Fruit fly (Drosophila melanogaster): ENCODE data around the gene Csk.

Csk gene

DNA sequence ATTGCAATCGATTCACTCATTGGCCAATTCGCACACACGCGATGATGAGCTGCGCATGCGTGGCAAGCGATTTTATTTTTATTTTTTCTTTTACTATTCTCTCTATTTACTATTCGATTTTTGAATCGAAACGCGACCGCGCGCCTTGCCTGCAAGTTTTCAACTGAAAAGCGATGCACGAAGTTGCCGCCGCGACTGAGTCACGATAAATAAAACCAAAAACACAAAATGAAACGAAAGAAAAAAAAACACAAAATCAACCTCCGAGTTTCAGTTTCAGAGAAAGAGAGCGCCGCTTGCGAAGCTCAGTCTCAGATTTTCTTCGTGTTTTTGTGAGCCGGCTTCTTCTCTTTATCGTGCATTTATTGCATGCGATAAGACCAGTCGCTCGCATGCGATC is 3.7 kb downstream of the Csk start:
- TF ChIP-seq Snoo (tag; optimal IDR thresholded peaks at IDR 0.05) = peak; percentile 38
- peak; percentile 23 for TF ChIP-seq CG8301 (tag; optimal IDR thresholded peaks at IDR 0.05)
- peak; percentile 90 for TF ChIP-seq CG12605 (GFP tag; IDR thresholded peaks at IDR 0.05)
- no peak for TF ChIP-seq D1 (tag; optimal IDR thresholded peaks at IDR 0.05)
- TF ChIP-seq EcR (GFP tag; optimal IDR thresholded peaks at IDR 0.05) = peak; percentile 49
- TF ChIP-seq rn (GFP tag; IDR thresholded peaks at IDR 0.05) = 0 out of 2 replicates have a peak, but pooled peaks have one; percentile 25
- TF ChIP-seq CG9948 (tag; optimal IDR thresholded peaks at IDR 0.05) = peak; percentile 32
- peak; percentile 80; the same call in 1 of the 2 replicates for TF ChIP-seq Ets98B (GFP tag; IDR thresholded peaks at IDR 0.05)
- TF ChIP-seq CG15710 (tag; optimal IDR thresholded peaks at IDR 0.05) = peak; percentile 70
- no peak for TF ChIP-seq CG10348 (GFP tag; IDR thresholded peaks at IDR 0.05)
- TF ChIP-seq CG4496 (GFP tag; IDR thresholded peaks at IDR 0.05) = peak; percentile 82
- TF ChIP-seq CG14655 (GFP tag; optimal IDR thresholded peaks at IDR 0.05) = no peak
- TF ChIP-seq gl (tag; optimal IDR thresholded peaks at IDR 0.05) = peak; percentile 96
- peak; percentile 66 for TF ChIP-seq CG34367 (tag; optimal IDR thresholded peaks at IDR 0.05)
- peak; percentile 67 for TF ChIP-seq Pif1B (GFP tag; optimal IDR thresholded peaks at IDR 0.05)
- peak; percentile 62 for TF ChIP-seq CG32121 (GFP tag; IDR thresholded peaks at IDR 0.05)
- TF ChIP-seq fd96Ca (GFP tag; IDR thresholded peaks at IDR 0.05) = peak; percentile 78
- peak; percentile 74 for TF ChIP-seq Pif1A (GFP tag; optimal IDR thresholded peaks at IDR 0.05)
- peak; percentile 70 for TF ChIP-seq CG8159 (tag; optimal IDR thresholded peaks at IDR 0.05)
- peak; percentile 78 for TF ChIP-seq CG17806 (tag; optimal IDR thresholded peaks at IDR 0.05)
- TF ChIP-seq CG13204 (GFP tag; optimal IDR thresholded peaks at IDR 0.05) = peak; percentile 90

DNA sequence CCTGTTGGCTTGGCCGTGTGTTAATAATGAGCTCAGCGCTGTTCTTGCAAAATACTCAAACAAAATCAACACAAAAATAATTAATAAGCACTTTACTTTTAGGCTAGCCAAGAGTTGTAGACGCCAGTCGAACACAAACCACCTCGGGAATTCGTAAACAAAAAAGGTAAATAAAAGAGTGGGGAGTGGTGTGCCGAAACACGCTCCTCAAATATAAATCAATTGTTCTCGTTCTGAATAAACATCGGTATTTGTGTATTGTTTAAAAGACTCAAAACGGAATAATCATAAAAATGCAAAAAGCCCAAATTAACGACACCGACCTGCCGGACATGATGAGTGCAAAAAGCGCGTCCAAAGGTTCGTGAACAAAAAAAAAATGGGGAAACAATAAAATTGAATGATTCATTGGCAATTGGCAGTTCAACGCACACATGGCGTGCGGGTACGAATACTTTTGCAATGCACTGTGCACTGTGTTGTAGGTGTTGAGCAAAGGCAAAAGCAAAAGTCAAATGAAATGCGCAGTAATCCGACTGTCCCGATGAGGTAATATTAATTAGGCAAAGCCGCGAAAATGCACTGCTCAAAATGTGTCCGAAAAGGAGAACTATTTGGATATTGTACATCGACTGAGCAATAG is 10.4 kb downstream of the Csk start:
- TF ChIP-seq Pif1A (GFP tag; optimal IDR thresholded peaks at IDR 0.05) (no peak), D1 (tag; optimal IDR thresholded peaks at IDR 0.05) (no peak), CG4496 (GFP tag; IDR thresholded peaks at IDR 0.05) (no peak), CG15710 (tag; optimal IDR thresholded peaks at IDR 0.05) (no peak)

DNA sequence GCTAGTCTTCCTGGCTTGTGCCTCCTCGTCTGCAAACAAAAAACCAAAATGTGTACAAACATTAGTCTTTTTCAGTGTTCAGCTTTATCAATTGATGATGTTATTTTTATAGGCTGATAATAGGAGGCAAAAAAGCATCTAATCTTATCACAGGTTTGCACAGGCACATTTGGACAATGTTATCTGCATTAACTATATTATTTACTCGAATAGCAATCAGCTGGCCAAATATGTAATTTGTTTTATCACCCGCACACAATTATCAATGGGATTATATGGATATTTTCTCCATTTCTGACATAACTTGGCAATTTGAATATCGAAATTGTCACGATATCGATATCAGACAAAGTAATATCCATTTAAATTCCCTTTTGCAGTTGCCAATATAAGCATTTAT is 12.9 kb downstream of the Csk start:
- no peak for TF ChIP-seq CG13204 (GFP tag; optimal IDR thresholded peaks at IDR 0.05)
- TF ChIP-seq Ets98B (GFP tag; IDR thresholded peaks at IDR 0.05) = no peak
- TF ChIP-seq D1 (tag; optimal IDR thresholded peaks at IDR 0.05) = no peak
- no peak for TF ChIP-seq Pif1B (GFP tag; optimal IDR thresholded peaks at IDR 0.05)
- TF ChIP-seq CG32121 (GFP tag; IDR thresholded peaks at IDR 0.05) = no peak
- TF ChIP-seq CG8301 (tag; optimal IDR thresholded peaks at IDR 0.05) = no peak
- no peak for TF ChIP-seq CG14655 (GFP tag; optimal IDR thresholded peaks at IDR 0.05)
- no peak for TF ChIP-seq Pif1A (GFP tag; optimal IDR thresholded peaks at IDR 0.05)
- no peak for TF ChIP-seq CG4496 (GFP tag; IDR thresholded peaks at IDR 0.05)
- TF ChIP-seq CG10348 (GFP tag; IDR thresholded peaks at IDR 0.05) = no peak
- TF ChIP-seq CG12605 (GFP tag; IDR thresholded peaks at IDR 0.05) = no peak
- no peak for TF ChIP-seq CG17806 (tag; optimal IDR thresholded peaks at IDR 0.05)
- TF ChIP-seq CG9948 (tag; optimal IDR thresholded peaks at IDR 0.05) = no peak
- TF ChIP-seq CG8159 (tag; optimal IDR thresholded peaks at IDR 0.05) = no peak
- TF ChIP-seq EcR (GFP tag; optimal IDR thresholded peaks at IDR 0.05) = no peak

DNA sequence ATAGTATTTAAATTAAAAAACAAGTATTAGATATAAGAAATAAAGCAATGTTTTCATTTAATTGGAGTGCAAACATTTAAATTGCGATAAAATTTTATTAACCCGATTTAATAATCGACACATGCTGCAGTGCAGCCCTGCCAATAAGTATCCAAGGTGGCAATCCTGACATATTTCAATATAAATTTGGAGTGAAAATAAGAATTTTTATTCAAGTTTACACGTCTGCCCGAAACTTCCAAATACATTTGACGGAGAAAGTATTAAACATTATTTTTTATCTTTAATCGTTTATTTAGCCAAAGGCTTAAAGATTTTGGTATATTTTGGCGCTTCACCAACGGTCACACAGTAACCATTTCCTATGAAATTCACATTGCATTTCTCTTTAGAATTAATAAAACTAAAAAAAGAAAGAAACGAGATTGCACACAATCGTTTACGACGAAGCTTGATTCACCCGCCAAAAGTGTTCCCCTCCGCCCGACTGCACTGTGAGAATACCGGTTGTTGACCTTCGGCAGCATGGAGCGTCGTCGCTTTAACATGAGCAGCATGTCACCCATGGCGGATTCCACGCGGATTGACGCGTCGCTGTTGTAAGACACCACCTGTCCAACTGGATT is 22.0 kb downstream of the Csk start, which contains the start of gene CG14712:
Gene CG14712, plus strand, starts transcription at position 344 of the 626 bp plus-strand sequence.
- TF ChIP-seq rn (GFP tag; IDR thresholded peaks at IDR 0.05) (no peak), EcR (GFP tag; optimal IDR thresholded peaks at IDR 0.05) (peak; percentile 93)

DNA sequence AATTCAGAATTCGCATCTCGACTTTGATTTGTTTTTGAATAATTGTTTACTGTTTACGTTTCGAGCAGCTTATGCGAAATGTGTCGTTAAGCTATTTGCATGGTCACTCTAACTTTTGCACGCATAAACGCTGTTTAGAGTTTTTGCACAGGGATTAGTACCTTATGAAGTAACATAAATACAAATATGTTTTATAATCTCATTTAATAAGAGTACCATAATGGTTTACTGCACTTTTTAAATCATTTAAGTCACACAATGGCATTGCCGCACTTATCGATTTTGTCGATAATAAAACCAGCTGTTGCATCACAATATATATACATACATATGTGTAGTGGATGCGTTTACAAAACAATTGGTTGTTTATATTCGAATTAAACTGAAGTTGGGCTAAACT is 23.9 kb downstream of the Csk start, which contains the start of the genes CG6813 and CG18764:
Gene CG6813, minus strand, starts transcription at position 68 of the 400 bp plus-strand sequence.
Gene CG18764, plus strand, starts transcription at position 319 of the 400 bp plus-strand sequence.
- TF ChIP-seq CG13204 (GFP tag; optimal IDR thresholded peaks at IDR 0.05) (no peak), fd96Ca (GFP tag; IDR thresholded peaks at IDR 0.05) (no peak), Pif1B (GFP tag; optimal IDR thresholded peaks at IDR 0.05) (no peak), CG10348 (GFP tag; IDR thresholded peaks at IDR 0.05) (no peak), CG12605 (GFP tag; IDR thresholded peaks at IDR 0.05) (no peak), CG32121 (GFP tag; IDR thresholded peaks at IDR 0.05) (no peak), D1 (tag; optimal IDR thresholded peaks at IDR 0.05) (no peak), CG17806 (tag; optimal IDR thresholded peaks at IDR 0.05) (no peak), CG4496 (GFP tag; IDR thresholded peaks at IDR 0.05) (no peak), Pif1A (GFP tag; optimal IDR thresholded peaks at IDR 0.05) (no peak), rn (GFP tag; IDR thresholded peaks at IDR 0.05) (no peak), CG34367 (tag; optimal IDR thresholded peaks at IDR 0.05) (no peak), gl (tag; optimal IDR thresholded peaks at IDR 0.05) (no peak)

DNA sequence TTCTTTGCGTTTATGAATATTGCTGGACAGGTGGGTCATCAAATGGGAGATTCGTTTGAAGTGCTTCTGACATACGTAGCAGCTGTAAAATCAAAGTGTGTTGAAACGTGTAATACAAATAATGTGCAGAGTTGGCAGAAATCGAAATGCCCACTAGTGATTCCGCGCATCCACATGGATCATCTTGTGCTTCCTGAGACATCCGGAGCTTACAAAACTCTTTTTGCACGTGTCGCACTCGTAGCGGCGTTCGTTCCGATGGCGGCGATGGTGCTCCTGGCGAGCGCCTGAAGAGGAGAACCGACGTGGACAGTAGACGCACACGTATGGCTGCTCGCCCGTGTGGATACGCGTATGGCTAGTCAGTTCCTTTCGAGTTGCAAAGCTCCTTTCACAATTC is 25.0 kb downstream of the Csk start, which contains the start of gene Zaf1:
Gene Zaf1, minus strand, starts transcription at position 101 of the 400 bp plus-strand sequence.
- no peak for TF ChIP-seq CG17806 (tag; optimal IDR thresholded peaks at IDR 0.05)
- no peak for TF ChIP-seq gl (tag; optimal IDR thresholded peaks at IDR 0.05)
- TF ChIP-seq CG13204 (GFP tag; optimal IDR thresholded peaks at IDR 0.05) = no peak
- no peak for TF ChIP-seq Ets98B (GFP tag; IDR thresholded peaks at IDR 0.05)
- no peak for TF ChIP-seq CG15710 (tag; optimal IDR thresholded peaks at IDR 0.05)
- TF ChIP-seq EcR (GFP tag; optimal IDR thresholded peaks at IDR 0.05) = no peak
- no peak for TF ChIP-seq CG10348 (GFP tag; IDR thresholded peaks at IDR 0.05)
- no peak for TF ChIP-seq CG8301 (tag; optimal IDR thresholded peaks at IDR 0.05)
- TF ChIP-seq CG32121 (GFP tag; IDR thresholded peaks at IDR 0.05) = no peak
- TF ChIP-seq CG9948 (tag; optimal IDR thresholded peaks at IDR 0.05) = no peak
- no peak for TF ChIP-seq CG12605 (GFP tag; IDR thresholded peaks at IDR 0.05)
- no peak for TF ChIP-seq Pif1B (GFP tag; optimal IDR thresholded peaks at IDR 0.05)
- TF ChIP-seq rn (GFP tag; IDR thresholded peaks at IDR 0.05) = no peak
- no peak for TF ChIP-seq CG4496 (GFP tag; IDR thresholded peaks at IDR 0.05)
- no peak for TF ChIP-seq CG34367 (tag; optimal IDR thresholded peaks at IDR 0.05)
- no peak for TF ChIP-seq CG8159 (tag; optimal IDR thresholded peaks at IDR 0.05)
- no peak for TF ChIP-seq fd96Ca (GFP tag; IDR thresholded peaks at IDR 0.05)
- TF ChIP-seq D1 (tag; optimal IDR thresholded peaks at IDR 0.05) = no peak
- no peak for TF ChIP-seq Snoo (tag; optimal IDR thresholded peaks at IDR 0.05)
- no peak for TF ChIP-seq Pif1A (GFP tag; optimal IDR thresholded peaks at IDR 0.05)
